Fruit fly (Drosophila melanogaster) whole organism: Measurements from ENCODE around the gene Gr77a.

ENCODE experiments used
- CG8478 ChIP-seq: fragments of >200 bp; optimal IDR thresholded peaks from 2 replicates; lab custom pipeline; 2018; ENCODE audit warnings: inconsistent platforms
- Dll ChIP-seq: fragments of >200 bp; optimal IDR thresholded peaks from 2 replicates; lab custom pipeline; 2017
- EcR ChIP-seq, 2 experiments: fragments of >200 bp; optimal IDR thresholded peaks; 2 replicates each; lab custom pipeline; 2017; ENCODE audit warnings: missing biosample characterization in 2 of 2, missing genetic modification characterization in 2 of 2, missing genetic modification reagents in 2 of 2
- pan ChIP-seq: fragments of >200 bp; optimal IDR thresholded peaks from 2 replicates; lab custom pipeline; 2017
- psq ChIP-seq: fragments of >200 bp; optimal IDR thresholded peaks from 2 replicates; lab custom pipeline; 2017
- usp ChIP-seq: fragments of >200 bp; optimal IDR thresholded peaks from 2 replicates; lab custom pipeline; 2017; ENCODE audit warnings: missing biosample characterization, missing genetic modification characterization, mixed read lengths

dm6 chr3L:20730323-20731238 is 8.6 kb downstream of the Gr77a start, which contains the start of gene CG13252:
- no peak for TF ChIP-seq pan (lab: Kevin White, UChicago)
- TF ChIP-seq EcR (GFP tag; optimal IDR thresholded peaks at IDR 0.05; lab: Kevin White, UChicago) = no peak
- TF ChIP-seq usp (GFP tag; lab: Kevin White, UChicago) = no peak
- no peak for TF ChIP-seq psq (lab: Kevin White, UChicago)
- peak; percentile 84 for TF ChIP-seq Dll (lab: Kevin White, UChicago)
- TF ChIP-seq CG8478 (lab: Kevin White, UChicago) = no peak
